Worm (Caenorhabditis elegans): ENCODE data around the gene H03A11.2.

H03A11.2 gene

DNA sequence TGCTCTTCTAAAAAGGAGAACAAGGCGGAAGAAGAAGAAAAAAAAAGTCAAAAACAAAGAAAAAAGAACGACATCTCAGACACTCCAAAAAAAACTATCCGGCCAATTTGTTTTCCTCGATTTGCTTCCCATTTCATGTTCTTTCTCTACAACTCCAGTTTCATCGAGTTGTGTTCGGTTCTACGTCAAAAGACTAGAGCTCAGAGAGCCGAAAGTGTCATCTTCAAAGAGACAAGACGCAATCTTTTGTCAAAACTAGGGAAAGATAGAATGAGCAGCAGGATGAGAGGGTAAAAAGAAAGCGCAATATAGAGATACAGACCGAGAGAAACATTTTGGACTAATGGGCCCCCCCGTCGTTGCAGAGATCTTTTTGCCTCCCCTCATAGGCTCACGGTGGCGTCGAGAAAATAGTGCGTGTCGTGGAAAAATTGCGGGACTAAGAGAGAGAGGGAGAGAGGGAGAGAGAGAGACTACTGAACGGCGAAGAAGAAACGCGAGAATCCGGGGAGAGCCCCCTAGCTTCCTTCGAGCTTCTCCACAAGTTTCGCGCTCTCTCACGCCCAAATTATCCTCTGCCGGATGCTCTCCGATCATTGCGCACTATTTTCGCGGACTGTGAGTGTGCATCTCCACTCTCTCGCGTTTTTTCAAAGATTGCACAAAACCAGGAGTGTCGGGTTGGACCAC lies 41.3 kb downstream of the H03A11.2 start (continued):
- TF ChIP-seq lin-32 (GFP tag; optimal IDR thresholded peaks at IDR 0.05): no peak
- no peak for TF ChIP-seq flh-1 (GFP tag; optimal IDR thresholded peaks at IDR 0.05)
- no peak for TF ChIP-seq sem-2 (GFP tag; optimal IDR thresholded peaks at IDR 0.05)
- TF ChIP-seq sptf-1 (tag; optimal IDR thresholded peaks at IDR 0.05): peak; percentile 67
- TF ChIP-seq nhr-12 (tag; optimal IDR thresholded peaks at IDR 0.05): no peak
- TF ChIP-seq unc-120 (tag; optimal IDR thresholded peaks at IDR 0.05; ENCODE audit: poor library complexity, severe bottlenecking): peak; percentile 89
- no peak for TF ChIP-seq snpc-4 (tag; optimal IDR thresholded peaks at IDR 0.05)
- TF ChIP-seq ces-1 (GFP tag; optimal IDR thresholded peaks at IDR 0.05): peak; percentile 73

DNA sequence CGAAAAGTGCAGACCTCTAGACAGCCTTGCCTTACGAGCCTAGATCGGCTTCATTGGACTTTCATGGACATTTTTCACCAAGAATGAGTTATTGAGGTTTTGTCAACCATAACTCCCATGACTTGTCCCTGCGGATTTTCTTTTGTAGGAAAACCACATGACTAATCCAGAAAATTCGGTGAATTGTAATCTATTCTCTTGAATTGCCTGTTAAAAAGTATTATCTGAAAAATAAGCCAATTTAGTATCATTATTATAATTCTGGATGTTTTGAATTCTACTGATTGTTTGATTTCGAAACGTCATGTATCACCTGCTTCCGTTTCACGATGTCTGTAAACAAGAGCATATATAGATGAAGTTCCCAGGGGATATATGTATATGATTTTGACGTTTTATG lies 41.9 kb downstream of the H03A11.2 start:
- TF ChIP-seq sptf-1 (tag; optimal IDR thresholded peaks at IDR 0.05) (no peak), unc-120 (tag; optimal IDR thresholded peaks at IDR 0.05; ENCODE audit: poor library complexity, severe bottlenecking) (no peak), ztf-11 (tag; optimal IDR thresholded peaks at IDR 0.05) (no peak), nhr-12 (tag; optimal IDR thresholded peaks at IDR 0.05) (no peak), lin-13 (tag; optimal IDR thresholded peaks at IDR 0.05) (no peak)

DNA sequence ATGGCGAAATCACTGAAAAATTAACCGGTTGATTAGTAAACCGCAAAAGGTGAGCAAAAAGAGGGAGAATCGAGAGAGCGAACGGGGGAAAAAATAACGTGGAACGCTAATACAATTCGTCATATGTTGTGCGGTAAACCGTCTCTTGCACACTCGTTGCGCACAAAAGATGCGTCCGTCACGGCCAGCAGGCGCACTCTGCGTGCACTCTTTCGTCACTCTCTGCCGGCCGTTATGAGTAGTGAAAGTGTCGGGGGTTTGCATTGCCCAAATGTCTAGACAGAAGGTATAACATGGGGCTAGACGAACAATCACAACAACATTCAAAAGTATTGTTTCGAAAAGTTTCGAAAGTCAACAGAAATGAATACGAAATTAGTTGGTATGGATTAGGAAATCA lies 49.0 kb downstream of the H03A11.2 start, which contains the start of gene pkhm-2:
Gene pkhm-2 (minus strand): TSS at position 12 of the 400 bp plus-strand sequence.
- TF ChIP-seq nhr-12 (tag; optimal IDR thresholded peaks at IDR 0.05): peak; percentile 7
- no peak for TF ChIP-seq unc-62 (GFP tag; optimal IDR thresholded peaks at IDR 0.05)
- peak; percentile 81 for TF ChIP-seq drap-1 (GFP tag; optimal IDR thresholded peaks at IDR 0.05)
- no peak for TF ChIP-seq nhr-28 (tag; optimal IDR thresholded peaks at IDR 0.05)
- peak; percentile 44 for TF ChIP-seq unc-120 (tag; optimal IDR thresholded peaks at IDR 0.05; ENCODE audit: poor library complexity, severe bottlenecking)
- TF ChIP-seq nhr-237 (tag; optimal IDR thresholded peaks at IDR 0.05): peak; percentile 13
- no peak for TF ChIP-seq mab-5 (tag; optimal IDR thresholded peaks at IDR 0.05)
- no peak for TF ChIP-seq nhr-2 (tag; optimal IDR thresholded peaks at IDR 0.05)
- peak; percentile 9 for TF ChIP-seq elt-3 (tag; optimal IDR thresholded peaks at IDR 0.05)
- peak; percentile 71 for TF ChIP-seq sptf-1 (tag; optimal IDR thresholded peaks at IDR 0.05)
- no peak for TF ChIP-seq sem-2 (GFP tag; optimal IDR thresholded peaks at IDR 0.05)
- TF ChIP-seq zip-8 (tag; optimal IDR thresholded peaks at IDR 0.05): no peak
- TF ChIP-seq M03D4.4 (tag; optimal IDR thresholded peaks at IDR 0.05): peak; percentile 52
- TF ChIP-seq ham-2 (GFP tag; optimal IDR thresholded peaks at IDR 0.05): peak; percentile 38
- no peak for TF ChIP-seq unc-39 (tag; optimal IDR thresholded peaks at IDR 0.05)
- peak; percentile 40 for TF ChIP-seq lsy-2 (tag; optimal IDR thresholded peaks at IDR 0.05)
- TF ChIP-seq mep-1 (tag; optimal IDR thresholded peaks at IDR 0.05): peak; percentile 73
- peak; percentile 38 for TF ChIP-seq hlh-1 (tag; optimal IDR thresholded peaks at IDR 0.05)
- TF ChIP-seq ceh-43 (GFP tag; optimal IDR thresholded peaks at IDR 0.05): no peak
- TF ChIP-seq flh-1 (GFP tag; optimal IDR thresholded peaks at IDR 0.05): peak; percentile 22
- TF ChIP-seq snpc-4 (tag; optimal IDR thresholded peaks at IDR 0.05): no peak
- peak; percentile 44 for TF ChIP-seq ceh-83 (GFP tag; optimal IDR thresholded peaks at IDR 0.05)
- TF ChIP-seq lin-13 (tag; optimal IDR thresholded peaks at IDR 0.05): peak; percentile 96
- no peak for TF ChIP-seq elt-1 (tag; optimal IDR thresholded peaks at IDR 0.05; ENCODE audit: borderline replicate concordance, insufficient read depth)
- no peak for TF ChIP-seq ceh-39 (tag; optimal IDR thresholded peaks at IDR 0.05)
- peak; percentile 15 for TF ChIP-seq ztf-11 (tag; optimal IDR thresholded peaks at IDR 0.05)
- no peak for TF ChIP-seq ces-1 (GFP tag; optimal IDR thresholded peaks at IDR 0.05)
- TF ChIP-seq nhr-76 (tag; optimal IDR thresholded peaks at IDR 0.05): no peak
- peak; percentile 70 for TF ChIP-seq blmp-1 (tag; optimal IDR thresholded peaks at IDR 0.05)
- peak; percentile 71 for TF ChIP-seq cnd-1 (tag; optimal IDR thresholded peaks at IDR 0.05)
- TF ChIP-seq bed-3 (GFP tag; optimal IDR thresholded peaks at IDR 0.05): no peak
- no peak for TF ChIP-seq mls-2 (tag; optimal IDR thresholded peaks at IDR 0.05)
- no peak for TF ChIP-seq tbx-8 (GFP tag; optimal IDR thresholded peaks at IDR 0.05)
- peak; percentile 37 for TF ChIP-seq lin-32 (GFP tag; optimal IDR thresholded peaks at IDR 0.05)
- TF ChIP-seq pha-4 (tag; optimal IDR thresholded peaks at IDR 0.05): peak; percentile 89
